Fruit fly (Drosophila melanogaster) whole organism, prepupa: ENCODE results near the gene CG42507.

Experiments used
- CG10631 ChIP-seq: fragments of 200-800 bp; sonication (Bioruptor generic); optimal IDR thresholded peaks from 2 replicates; lab custom pipeline; 2016; ENCODE audit warnings: missing biosample characterization, missing genetic modification characterization
- CG10669 ChIP-seq: fragments of 200-800 bp; sonication (Bioruptor generic); optimal IDR thresholded peaks from 3 replicates; lab custom pipeline; 2018; ENCODE audit warnings: missing biosample characterization, mild to moderate bottlenecking, missing genetic modification characterization, moderate library complexity
- CG11294 ChIP-seq: fragments of 200-800 bp; sonication (Bioruptor generic); IDR thresholded peaks from 2 replicates; pipeline ENCODE4 v1.3.6; 2022; ENCODE audit warnings: missing biosample characterization, missing genetic modification characterization
- CG11762 ChIP-seq: fragments of 200-800 bp; sonication (Bioruptor generic); optimal IDR thresholded peaks from 3 replicates; lab custom pipeline; 2016; ENCODE audit warnings: missing biosample characterization, missing genetic modification characterization; ENCODE audit not compliant: insufficient read depth
- CG15336 ChIP-seq: fragments of 200-800 bp; sonication (Bioruptor generic); IDR thresholded peaks from 2 replicates; pipeline ENCODE4 v1.3.6; 2022; ENCODE audit warnings: missing biosample characterization, missing genetic modification characterization
- CG31627 ChIP-seq: fragments of 200-800 bp; sonication (Bioruptor generic); optimal IDR thresholded peaks from 3 replicates; lab custom pipeline; 2016; ENCODE audit warnings: missing biosample characterization, missing genetic modification characterization
- CG32006 ChIP-seq: fragments of 200-800 bp; sonication (Bioruptor generic); optimal IDR thresholded peaks from 3 replicates; lab custom pipeline; 2017; ENCODE audit warnings: missing biosample characterization, mild to moderate bottlenecking, missing genetic modification characterization
- CG4318 ChIP-seq: fragments of 200-800 bp; sonication (Bioruptor generic); optimal IDR thresholded peaks from 3 replicates; lab custom pipeline; 2017; ENCODE audit warnings: missing biosample characterization, mild to moderate bottlenecking, missing genetic modification characterization
- CG6854 ChIP-seq: fragments of 200-800 bp; sonication (Bioruptor generic); optimal IDR thresholded peaks from 2 replicates; lab custom pipeline; 2017; ENCODE audit warnings: missing biosample characterization, mild to moderate bottlenecking, missing genetic modification characterization
- CG7368 ChIP-seq: fragments of 200-800 bp; sonication (Bioruptor generic); optimal IDR thresholded peaks from 3 replicates; lab custom pipeline; 2016; ENCODE audit warnings: missing biosample characterization, missing genetic modification characterization
- CG8319 ChIP-seq: fragments of 200-800 bp; sonication (Bioruptor generic); optimal IDR thresholded peaks from 3 replicates; lab custom pipeline; 2016; ENCODE audit warnings: missing biosample characterization, missing genetic modification characterization
- CG8632 ChIP-seq: fragments of 200-800 bp; sonication (Bioruptor generic); optimal IDR thresholded peaks from 3 replicates; lab custom pipeline; 2016; ENCODE audit warnings: missing biosample characterization, missing genetic modification characterization
- CG9139 ChIP-seq: fragments of 200-800 bp; sonication (Bioruptor generic); optimal IDR thresholded peaks from 3 replicates; lab custom pipeline; 2017; ENCODE audit warnings: missing biosample characterization, mild to moderate bottlenecking, missing genetic modification characterization
- Eip75B ChIP-seq: fragments of 200-800 bp; sonication (Bioruptor generic); optimal IDR thresholded peaks from 3 replicates; lab custom pipeline; 2016; ENCODE audit warnings: missing biosample characterization, missing genetic modification characterization
- Eip78C ChIP-seq: fragments of 200-800 bp; sonication (Bioruptor generic); peaks from one replicate; lab custom pipeline; 2016; ENCODE audit warnings: missing biosample characterization, missing genetic modification characterization
- Eip93F ChIP-seq: fragments of 200-800 bp; sonication (Bioruptor generic); optimal IDR thresholded peaks from 2 replicates; lab custom pipeline; 2016; ENCODE audit warnings: missing biosample characterization, mild to moderate bottlenecking, missing genetic modification characterization
- Ets21C ChIP-seq: fragments of 200-800 bp; sonication (Bioruptor generic); optimal IDR thresholded peaks from 3 replicates; lab custom pipeline; 2016; ENCODE audit warnings: missing biosample characterization, missing genetic modification characterization
- Ets96B ChIP-seq: fragments of 200-800 bp; optimal IDR thresholded peaks from 2 replicates; lab custom pipeline; 2019; ENCODE audit warnings: missing biosample characterization, mild to moderate bottlenecking, missing genetic modification characterization, moderate library complexity
- Gug ChIP-seq: fragments of 200-800 bp; sonication (Bioruptor generic); IDR thresholded peaks from 2 replicates; pipeline ENCODE4 v1.3.6; 2022; ENCODE audit warnings: missing biosample characterization, missing genetic modification characterization
- Hr38 ChIP-seq: sonication (Bioruptor generic); optimal IDR thresholded peaks from 2 replicates; lab custom pipeline; 2016; ENCODE audit warnings: missing biosample characterization, missing genetic modification characterization
- Hr4 ChIP-seq: fragments of 200-800 bp; sonication (Bioruptor generic); optimal IDR thresholded peaks from 3 replicates; lab custom pipeline; 2016; ENCODE audit warnings: missing biosample characterization, missing genetic modification characterization
- Met ChIP-seq: fragments of 200-800 bp; sonication (Bioruptor generic); optimal IDR thresholded peaks from 3 replicates; lab custom pipeline; 2016; ENCODE audit warnings: missing biosample characterization, missing genetic modification characterization
- Smox ChIP-seq: fragments of 200-800 bp; sonication (Bioruptor generic); optimal IDR thresholded peaks from 3 replicates; lab custom pipeline; 2016; ENCODE audit warnings: missing biosample characterization, missing genetic modification characterization
- Sox14 ChIP-seq: fragments of 200-800 bp; sonication (Bioruptor generic); optimal IDR thresholded peaks from 3 replicates; lab custom pipeline; 2016; ENCODE audit warnings: missing biosample characterization, missing genetic modification characterization
- Sox15 ChIP-seq: fragments of 200-800 bp; sonication (Bioruptor generic); optimal IDR thresholded peaks from 3 replicates; lab custom pipeline; 2016; ENCODE audit warnings: missing biosample characterization, missing genetic modification characterization
- achi ChIP-seq: fragments of 200-800 bp; sonication (Bioruptor generic); optimal IDR thresholded peaks from 3 replicates; lab custom pipeline; 2016; ENCODE audit warnings: missing biosample characterization, missing genetic modification characterization
- dac ChIP-seq: fragments of 200-800 bp; sonication (Bioruptor generic); optimal IDR thresholded peaks from 2 replicates; lab custom pipeline; 2017; ENCODE audit warnings: missing biosample characterization, mild to moderate bottlenecking, missing genetic modification characterization
- dsx ChIP-seq: fragments of 200-800 bp; optimal IDR thresholded peaks from 3 replicates; lab custom pipeline; 2019; ENCODE audit warnings: missing biosample characterization, mild to moderate bottlenecking, missing genetic modification characterization, moderate library complexity; ENCODE audit not compliant: poor library complexity, severe bottlenecking
- eg ChIP-seq: fragments of 200-800 bp; sonication (Bioruptor generic); IDR thresholded peaks from 3 replicates; pipeline ENCODE4 v1.3.6; 2022; ENCODE audit warnings: missing biosample characterization, missing genetic modification characterization
- esn ChIP-seq: fragments of 200-800 bp; sonication (Bioruptor generic); optimal IDR thresholded peaks from 2 replicates; lab custom pipeline; 2016; ENCODE audit warnings: missing biosample characterization, mild to moderate bottlenecking, missing genetic modification characterization, moderate library complexity
- fd85E ChIP-seq: fragments of 200-800 bp; sonication (Bioruptor generic); optimal IDR thresholded peaks from 3 replicates; lab custom pipeline; 2016; ENCODE audit warnings: missing biosample characterization, missing genetic modification characterization
- lz ChIP-seq: fragments of 200-800 bp; sonication (Bioruptor generic); optimal IDR thresholded peaks from 3 replicates; lab custom pipeline; 2016; ENCODE audit warnings: missing biosample characterization, missing genetic modification characterization
- pdm3 ChIP-seq: fragments of 200-800 bp; sonication (Bioruptor generic); optimal IDR thresholded peaks from 3 replicates; lab custom pipeline; 2016; ENCODE audit warnings: missing biosample characterization, missing genetic modification characterization
- salr ChIP-seq, 2 experiments: fragments of 200-800 bp; sonication (Bioruptor generic); optimal IDR thresholded peaks; 3 replicates each; lab custom pipeline; 2016 to 2018; ENCODE audit warnings: missing biosample characterization in 2 of 2, missing genetic modification characterization in 2 of 2, mild to moderate bottlenecking in 1 of 2
- ss ChIP-seq, 2 experiments: fragments of 200-800 bp; sonication (Bioruptor generic); optimal IDR thresholded peaks; 2 replicates in 1 of 2; 3 replicates in 1 of 2; lab custom pipeline; 2017 to 2018; ENCODE audit warnings: mild to moderate bottlenecking in 2 of 2, missing biosample characterization in 2 of 2, missing genetic modification characterization in 2 of 2, moderate library complexity in 1 of 2
- svp ChIP-seq: fragments of 200-800 bp; sonication (Bioruptor generic); peaks from one replicate; lab custom pipeline; 2016; ENCODE audit warnings: missing biosample characterization, missing genetic modification characterization
- topi ChIP-seq: fragments of 200-800 bp; sonication (Bioruptor generic); optimal IDR thresholded peaks from 3 replicates; lab custom pipeline; 2016; ENCODE audit warnings: missing biosample characterization, missing genetic modification characterization
- vri ChIP-seq: fragments of 200-800 bp; sonication (Bioruptor generic); optimal IDR thresholded peaks from 3 replicates; lab custom pipeline; 2016; ENCODE audit warnings: missing biosample characterization, mild to moderate bottlenecking, missing genetic modification characterization

The CG42507 gene

dm6 chr3L:14759097-14759795 is 1.5 kb upstream of the CG42507 start (continued):
- TF ChIP-seq CG32006 (GFP tag; lab: Kevin White, UChicago) (peak; percentile 100), CG8632 (GFP tag; lab: Kevin White, UChicago) (peak; percentile 99), dsx (GFP tag; lab: Kevin White, UChicago) (peak; percentile 99), CG15336 (GFP tag; lab: Robert Waterston, UW) (peak; percentile 100), Gug (GFP tag; lab: Robert Waterston, UW) (peak; percentile 100), Eip93F (peak; percentile 99), lz (peak; percentile 99), topi (GFP tag; lab: Kevin White, UChicago) (peak; percentile 99), Hr4 (peak; percentile 100), Hr38 (GFP tag; lab: Kevin White, UChicago) (peak; percentile 84), pdm3 (GFP tag; lab: Kevin White, UChicago) (peak; percentile 100), CG9139 (GFP tag; lab: Kevin White, UChicago) (peak; percentile 99), CG11762 (GFP tag; lab: Kevin White, UChicago) (peak; percentile 100), CG31627 (GFP tag; lab: Kevin White, UChicago) (peak; percentile 99), Eip78C (GFP tag; lab: Kevin White, UChicago) (peak; percentile 100), achi (GFP tag; lab: Kevin White, UChicago) (peak; percentile 99), CG11294 (peak; percentile 100), CG7368 (peak; percentile 99), Sox14 (peak; percentile 100), Sox15 (peak; percentile 99), CG6854 (GFP tag; lab: Kevin White, UChicago) (peak; percentile 99), salr (GFP tag; optimal IDR thresholded peaks at IDR 0.05; lab: Kevin White, UChicago) (peak; percentile 98 to 100), svp (GFP tag; lab: Kevin White, UChicago) (peak; percentile 100), CG8319 (GFP tag; lab: Kevin White, UChicago) (peak; percentile 99), esn (peak; percentile 100), CG10669 (GFP tag; lab: Kevin White, UChicago) (peak; percentile 99), ss (GFP tag; optimal IDR thresholded peaks at IDR 0.05; lab: Kevin White, UChicago) (peak; percentile 99 to 100), Ets96B (tag; lab: Kevin White, UChicago) (peak; percentile 100), vri (peak; percentile 98), CG10631 (peak; percentile 100), Met (GFP tag; lab: Kevin White, UChicago) (peak; percentile 99), Ets21C (GFP tag; lab: Kevin White, UChicago) (peak; percentile 99)

DNA sequence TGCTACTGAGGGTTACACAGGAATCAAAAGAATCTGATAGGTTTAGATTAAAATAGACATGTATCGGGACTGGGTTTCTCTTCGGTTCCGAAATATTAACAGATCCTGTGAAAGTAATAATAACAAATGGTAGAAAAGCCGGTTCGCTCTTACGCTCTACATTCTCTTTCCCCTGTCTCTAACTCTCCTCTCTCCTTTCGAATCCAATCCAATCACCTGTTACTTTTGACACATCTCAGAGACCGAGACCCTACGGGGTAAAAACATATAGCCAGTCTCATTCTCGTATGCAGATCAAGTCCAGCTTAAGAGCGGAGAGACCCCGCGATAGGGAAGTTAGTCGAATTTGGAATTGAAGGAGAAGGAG is 951 bp upstream of the CG42507 start:
- no peak for TF ChIP-seq eg
- no peak for TF ChIP-seq Met (GFP tag; lab: Kevin White, UChicago)
- no peak for TF ChIP-seq CG4318 (GFP tag; lab: Kevin White, UChicago)
- TF ChIP-seq Smox: no peak
- TF ChIP-seq svp (GFP tag; lab: Kevin White, UChicago): no peak
- TF ChIP-seq CG32006 (GFP tag; lab: Kevin White, UChicago): no peak
- no peak for TF ChIP-seq Hr4
- no peak for TF ChIP-seq vri
- no peak for TF ChIP-seq dac (GFP tag; lab: Kevin White, UChicago)
- TF ChIP-seq CG31627 (GFP tag; lab: Kevin White, UChicago): no peak
- TF ChIP-seq CG15336 (GFP tag; lab: Robert Waterston, UW): no peak
- TF ChIP-seq fd85E: no peak
- TF ChIP-seq Eip75B (GFP tag; lab: Kevin White, UChicago): no peak
- no peak for TF ChIP-seq CG10669 (GFP tag; lab: Kevin White, UChicago)
